Worm (Caenorhabditis elegans): ENCODE data around the gene nlp-69.

- no peak for TF ChIP-seq blmp-1 (tag; optimal IDR thresholded peaks at IDR 0.05; ENCODE audit: insufficient read depth)
- no peak for TF ChIP-seq ama-1 (optimal IDR thresholded peaks at IDR 0.05)
- no peak for TF ChIP-seq ztf-4 (tag; optimal IDR thresholded peaks at IDR 0.05)
- no peak for TF ChIP-seq nhr-11 (tag; optimal IDR thresholded peaks at IDR 0.05)
- TF ChIP-seq elt-3 (tag; optimal IDR thresholded peaks at IDR 0.05) = no peak
- TF ChIP-seq nhr-77 (tag; optimal IDR thresholded peaks at IDR 0.05) = no peak
- TF ChIP-seq nhr-25 (tag; optimal IDR thresholded peaks at IDR 0.05) = no peak
- TF ChIP-seq nhr-23 (tag; optimal IDR thresholded peaks at IDR 0.05) = no peak
- no peak for TF ChIP-seq lin-13 (GFP tag; optimal IDR thresholded peaks at IDR 0.05)
Measured at ce11 chrV:20068389-20068788, 26.4 kb downstream of the nlp-69 start.
